Worm (Caenorhabditis elegans) whole organism, L2 larva: ENCODE results near the gene rab-21.

Experiments
- ama-1 ChIP-seq: fragments of 150-350 bp; optimal IDR thresholded peaks from 2 replicates; lab custom pipeline; 2018; ENCODE audit warnings: inconsistent platforms
- elt-3 ChIP-seq: sonication (generic microtip); optimal IDR thresholded peaks from 2 replicates; lab custom pipeline; 2017; ENCODE audit warnings: missing biosample characterization, missing genetic modification characterization
- gmeb-1 ChIP-seq: fragments of 150-350 bp; optimal IDR thresholded peaks from 2 replicates; lab custom pipeline; 2014; ENCODE audit warnings: missing biosample characterization, missing genetic modification characterization
- mab-5 ChIP-seq: fragments of 150-350 bp; optimal IDR thresholded peaks from 2 replicates; lab custom pipeline; 2014; ENCODE audit warnings: missing biosample characterization, missing genetic modification characterization
- nhr-23 ChIP-seq: fragments of 150-350 bp; optimal IDR thresholded peaks from 2 replicates; lab custom pipeline; 2014; ENCODE audit warnings: missing biosample characterization, missing genetic modification reagents, missing genetic modification characterization
- nhr-25 ChIP-seq: fragments of 150-350 bp; sonication (generic microtip); optimal IDR thresholded peaks from 3 replicates; lab custom pipeline; 2014; ENCODE audit warnings: missing biosample characterization, missing genetic modification characterization
- nhr-77 ChIP-seq: fragments of 150-350 bp; optimal IDR thresholded peaks from 2 replicates; lab custom pipeline; 2014; ENCODE audit warnings: missing biosample characterization, missing genetic modification characterization
- skn-1 ChIP-seq: sonication (generic microtip); optimal IDR thresholded peaks from 2 replicates; lab custom pipeline; 2017; ENCODE audit warnings: missing biosample characterization, missing genetic modification characterization
- sma-9 ChIP-seq, 2 experiments: fragments of 150-350 bp in 1 of 2; sonication (generic microtip) in 1 of 2; optimal IDR thresholded peaks; 2 replicates each; lab custom pipeline; 2014 to 2016; ENCODE audit warnings: missing genetic modification characterization in 2 of 2, mild to moderate bottlenecking in 1 of 2, missing biosample characterization in 1 of 2, missing compliant biosample characterization in 1 of 2, missing genetic modification reagents in 1 of 2, moderate library complexity in 1 of 2

- TF ChIP-seq sma-9 (GFP tag; optimal IDR thresholded peaks at IDR 0.05; lab: Kevin White, UChicago) (no peak), sma-9 (tag; optimal IDR thresholded peaks at IDR 0.05; lab: Kevin White, UChicago) (no peak), mab-5 (no peak), skn-1 (tag; lab: Kevin White, UChicago) (no peak), elt-3 (tag; lab: Kevin White, UChicago) (no peak), nhr-25 (tag; lab: Kevin White, UChicago) (no peak), nhr-23 (no peak), gmeb-1 (tag; lab: Kevin White, UChicago) (no peak), ama-1 (no peak), nhr-77 (tag; lab: Kevin White, UChicago) (no peak)
Measured at ce11 chrII:8748638-8749037, 33.8 kb upstream of the rab-21 start.
